Fruit fly (Drosophila melanogaster) whole organism, embryonic: ENCODE data around the gene CG34288.

ENCODE experiments used
- CG10543 ChIP-seq: fragments of 200-800 bp; sonication (Bioruptor generic); optimal IDR thresholded peaks from 3 replicates; lab custom pipeline; 2017; ENCODE audit warnings: missing biosample characterization, mild to moderate bottlenecking, missing genetic modification characterization, moderate library complexity
- CG12155 ChIP-seq: fragments of 200-800 bp; sonication (Bioruptor generic); optimal IDR thresholded peaks from 3 replicates; lab custom pipeline; 2016; ENCODE audit warnings: missing biosample characterization, missing genetic modification characterization
- CG14441 ChIP-seq: fragments of 200-800 bp; sonication (Bioruptor generic); IDR thresholded peaks from 2 replicates; pipeline ENCODE4 v1.3.6; 2022; ENCODE audit warnings: missing biosample characterization, missing genetic modification characterization
- CG14710 ChIP-seq: fragments of 200-800 bp; sonication (Bioruptor generic); optimal IDR thresholded peaks from 3 replicates; lab custom pipeline; 2019; ENCODE audit warnings: missing biosample characterization, mild to moderate bottlenecking, missing genetic modification characterization, moderate library complexity
- CG1603 ChIP-seq: fragments of 200-800 bp; sonication (Bioruptor generic); optimal IDR thresholded peaks from 2 replicates; lab custom pipeline; 2019; ENCODE audit warnings: missing biosample characterization, mild to moderate bottlenecking, missing genetic modification characterization, moderate library complexity
- CG17328 ChIP-seq: fragments of 200-800 bp; sonication (Bioruptor generic); IDR thresholded peaks from 2 replicates; pipeline ENCODE4 v1.3.6; 2022; ENCODE audit warnings: missing biosample characterization, missing genetic modification characterization
- CG3163 ChIP-seq: fragments of 200-800 bp; sonication (Bioruptor generic); optimal IDR thresholded peaks from 3 replicates; lab custom pipeline; 2016; ENCODE audit warnings: missing biosample characterization, missing genetic modification characterization
- CG34376 ChIP-seq: fragments of 200-800 bp; sonication (Bioruptor generic); optimal IDR thresholded peaks from 2 replicates; lab custom pipeline; 2018; ENCODE audit warnings: missing biosample characterization, mild to moderate bottlenecking, missing genetic modification characterization
- CG4854 ChIP-seq: fragments of 200-800 bp; sonication (Bioruptor generic); optimal IDR thresholded peaks from 2 replicates; lab custom pipeline; 2016; ENCODE audit warnings: missing biosample characterization, missing genetic modification characterization, inconsistent platforms
- CG6175 ChIP-seq: fragments of 200-800 bp; sonication (Bioruptor generic); IDR thresholded peaks from 3 replicates; pipeline ENCODE4 v1.3.6; 2022; ENCODE audit warnings: missing biosample characterization, missing genetic modification characterization
- CG7357 ChIP-seq: fragments of 200-800 bp; sonication (Bioruptor generic); IDR thresholded peaks from 3 replicates; pipeline ENCODE4 v1.3.6; 2022; ENCODE audit warnings: missing biosample characterization, missing genetic modification characterization
- CG8281 ChIP-seq: fragments of 200-800 bp; sonication (Bioruptor generic); optimal IDR thresholded peaks from 2 replicates; lab custom pipeline; 2018; ENCODE audit warnings: missing biosample characterization, mild to moderate bottlenecking, missing genetic modification characterization, moderate library complexity
- CG8478 ChIP-seq: fragments of >200 bp; optimal IDR thresholded peaks from 2 replicates; lab custom pipeline; 2018
- D19A ChIP-seq: fragments of 200-800 bp; optimal IDR thresholded peaks from 3 replicates; lab custom pipeline; 2019; ENCODE audit warnings: missing biosample characterization, mild to moderate bottlenecking, missing genetic modification characterization, moderate library complexity
- D19B ChIP-seq: fragments of 200-800 bp; sonication (Bioruptor generic); optimal IDR thresholded peaks from 2 replicates; lab custom pipeline; 2017; ENCODE audit warnings: missing biosample characterization, mild to moderate bottlenecking, missing genetic modification characterization
- Dip3 ChIP-seq: fragments of 200-800 bp; sonication (Bioruptor generic); optimal IDR thresholded peaks from 3 replicates; lab custom pipeline; 2016; ENCODE audit warnings: missing biosample characterization, missing genetic modification characterization
- Ets65A ChIP-seq: fragments of 200-800 bp; sonication (Bioruptor generic); peaks from one replicate; lab custom pipeline; 2016; ENCODE audit warnings: missing biosample characterization, missing genetic modification characterization
- HLHmδ ChIP-seq: fragments of 200-800 bp; sonication (Bioruptor generic); optimal IDR thresholded peaks from 2 replicates; lab custom pipeline; 2018; ENCODE audit warnings: missing biosample characterization, mild to moderate bottlenecking, missing genetic modification characterization, moderate library complexity
- Hr78 ChIP-seq, 2 experiments: fragments of 200-800 bp in 1 of 2; fragments of >200 bp in 1 of 2; sonication (Bioruptor generic) in 1 of 2; optimal IDR thresholded peaks; 2 replicates each; lab custom pipeline; 2017 to 2019; ENCODE audit warnings: missing biosample characterization in 2 of 2, missing genetic modification characterization in 2 of 2, mild to moderate bottlenecking in 1 of 2, moderate library complexity in 1 of 2
- Med ChIP-seq: fragments of 200-800 bp; sonication (Bioruptor generic); peaks from one replicate; lab custom pipeline; 2016; ENCODE audit warnings: missing biosample characterization, missing genetic modification characterization, mild to moderate bottlenecking, inconsistent platforms, moderate library complexity
- NC2α ChIP-seq: fragments of 200-800 bp; sonication (Bioruptor generic); optimal IDR thresholded peaks from 2 replicates; lab custom pipeline; 2016; ENCODE audit warnings: missing biosample characterization, missing genetic modification characterization
- Nf-YB ChIP-seq: fragments of 200-800 bp; sonication (Bioruptor generic); optimal IDR thresholded peaks from 3 replicates; lab custom pipeline; 2019; ENCODE audit warnings: missing biosample characterization, mild to moderate bottlenecking, missing genetic modification characterization, moderate library complexity
- Pdp1 ChIP-seq, 2 experiments: fragments of 200-800 bp; sonication (Bioruptor generic); optimal IDR thresholded peaks; 3 replicates each; lab custom pipeline; 2016; ENCODE audit warnings: missing biosample characterization in 2 of 2, missing genetic modification characterization in 2 of 2, mild to moderate bottlenecking in 1 of 2, moderate library complexity in 1 of 2
- Ptx1 ChIP-seq: fragments of 200-800 bp; sonication (Bioruptor generic); IDR thresholded peaks from 2 replicates; pipeline ENCODE4 v1.3.6; 2022; ENCODE audit warnings: missing biosample characterization, missing genetic modification characterization
- TFAM ChIP-seq: fragments of 200-800 bp; sonication (Bioruptor generic); optimal IDR thresholded peaks from 2 replicates; lab custom pipeline; 2017; ENCODE audit warnings: missing biosample characterization, missing genetic modification characterization, inconsistent platforms
- btn ChIP-seq: fragments of 200-800 bp; sonication (Bioruptor generic); optimal IDR thresholded peaks from 2 replicates; lab custom pipeline; 2016; ENCODE audit warnings: missing biosample characterization, missing genetic modification characterization
- cad ChIP-seq: fragments of >200 bp; optimal IDR thresholded peaks from 2 replicates; lab custom pipeline; 2017; ENCODE audit warnings: missing biosample characterization, missing genetic modification characterization
- caup ChIP-seq: fragments of 200-800 bp; sonication (Bioruptor generic); optimal IDR thresholded peaks from 3 replicates; lab custom pipeline; 2017; ENCODE audit warnings: missing biosample characterization, mild to moderate bottlenecking, missing genetic modification characterization, moderate library complexity; ENCODE audit not compliant: severe bottlenecking
- corto ChIP-seq: fragments of 200-800 bp; sonication (Bioruptor generic); optimal IDR thresholded peaks from 2 replicates; lab custom pipeline; 2016; ENCODE audit warnings: missing biosample characterization, mild to moderate bottlenecking, missing genetic modification characterization, moderate library complexity
- crol ChIP-seq: fragments of 200-800 bp; sonication (Bioruptor generic); IDR thresholded peaks from 2 replicates; pipeline ENCODE4 v1.3.6; 2022; ENCODE audit warnings: missing biosample characterization, missing genetic modification characterization
- crp ChIP-seq, 2 experiments: fragments of 200-800 bp; sonication (Bioruptor generic); optimal IDR thresholded peaks; 2 replicates in 1 of 2; 3 replicates in 1 of 2; lab custom pipeline; 2017; ENCODE audit warnings: missing biosample characterization in 2 of 2, missing genetic modification characterization in 2 of 2, mild to moderate bottlenecking in 1 of 2, moderate library complexity in 1 of 2
- gcm ChIP-seq: fragments of 200-800 bp; sonication (Bioruptor generic); optimal IDR thresholded peaks from 2 replicates; lab custom pipeline; 2019; ENCODE audit warnings: missing biosample characterization, mild to moderate bottlenecking, missing genetic modification characterization, moderate library complexity
- grn ChIP-seq: fragments of 200-800 bp; sonication (Bioruptor generic); optimal IDR thresholded peaks from 3 replicates; lab custom pipeline; 2017; ENCODE audit warnings: missing biosample characterization, missing genetic modification characterization
- gsb ChIP-seq: fragments of 200-800 bp; sonication (Bioruptor generic); IDR thresholded peaks from 2 replicates; pipeline ENCODE4 v1.3.6; 2022; ENCODE audit warnings: missing biosample characterization, missing genetic modification characterization
- her ChIP-seq: fragments of 200-800 bp; sonication (Bioruptor generic); optimal IDR thresholded peaks from 2 replicates; lab custom pipeline; 2016; ENCODE audit warnings: missing biosample characterization, missing genetic modification characterization
- kah ChIP-seq: fragments of 200-800 bp; sonication (Bioruptor generic); optimal IDR thresholded peaks from 2 replicates; lab custom pipeline; 2018; ENCODE audit warnings: missing biosample characterization, mild to moderate bottlenecking, missing genetic modification characterization
- ken ChIP-seq: fragments of 200-800 bp; sonication (Bioruptor generic); IDR thresholded peaks from 3 replicates; pipeline ENCODE4 v1.3.6; 2022; ENCODE audit warnings: missing biosample characterization, missing genetic modification characterization
- luna ChIP-seq: fragments of 200-800 bp; sonication (Bioruptor generic); optimal IDR thresholded peaks from 2 replicates; lab custom pipeline; 2016; ENCODE audit warnings: missing biosample characterization, missing genetic modification characterization
- odd ChIP-seq: fragments of 200-800 bp; sonication (Bioruptor generic); optimal IDR thresholded peaks from 2 replicates; lab custom pipeline; 2017; ENCODE audit warnings: missing biosample characterization, mild to moderate bottlenecking, missing genetic modification characterization
- onecut ChIP-seq: fragments of 200-800 bp; sonication (Bioruptor generic); IDR thresholded peaks from 2 replicates; pipeline ENCODE4 v1.3.6; 2022; ENCODE audit warnings: missing biosample characterization, missing genetic modification characterization
- phol ChIP-seq: fragments of 200-800 bp; sonication (Bioruptor generic); optimal IDR thresholded peaks from 3 replicates; lab custom pipeline; 2018; ENCODE audit warnings: missing biosample characterization, mild to moderate bottlenecking, missing genetic modification characterization, moderate library complexity
- row ChIP-seq: fragments of 200-800 bp; sonication (Bioruptor generic); IDR thresholded peaks from 3 replicates; pipeline ENCODE4 v1.3.6; 2022; ENCODE audit warnings: missing biosample characterization, missing genetic modification characterization
- run ChIP-seq: fragments of 200-800 bp; sonication (Bioruptor generic); optimal IDR thresholded peaks from 3 replicates; lab custom pipeline; 2018; ENCODE audit warnings: missing biosample characterization, mild to moderate bottlenecking, missing genetic modification characterization
- sd ChIP-seq: fragments of 200-800 bp; sonication (Bioruptor generic); optimal IDR thresholded peaks from 3 replicates; lab custom pipeline; 2018; ENCODE audit warnings: missing biosample characterization, mild to moderate bottlenecking, missing genetic modification characterization, moderate library complexity
- sens ChIP-seq: fragments of 200-800 bp; sonication (Bioruptor generic); peaks from one replicate; lab custom pipeline; 2016; ENCODE audit warnings: missing biosample characterization, missing genetic modification characterization
- sqz ChIP-seq: fragments of 200-800 bp; sonication (Bioruptor generic); optimal IDR thresholded peaks from 3 replicates; lab custom pipeline; 2018; ENCODE audit warnings: missing biosample characterization, mild to moderate bottlenecking, missing genetic modification characterization
- twi ChIP-seq: fragments of 200-800 bp; optimal IDR thresholded peaks from 2 replicates; lab custom pipeline; 2019; ENCODE audit warnings: missing biosample characterization, mild to moderate bottlenecking, missing genetic modification characterization, moderate library complexity

CG34288 gene

dm6 chr3R:22454397-22455334 is 7.6 kb upstream of the CG34288 start (continued):
- TF ChIP-seq Ets65A (GFP tag; lab: Kevin White, UChicago) (peak; percentile 9), CG4854 (GFP tag; lab: Kevin White, UChicago) (no peak), NC2α (GFP tag; lab: Kevin White, UChicago) (no peak), her (no peak), Ptx1 (GFP tag; lab: Robert Waterston, UW) (no peak), ken (GFP tag; lab: Robert Waterston, UW) (no peak), phol (no peak)

DNA sequence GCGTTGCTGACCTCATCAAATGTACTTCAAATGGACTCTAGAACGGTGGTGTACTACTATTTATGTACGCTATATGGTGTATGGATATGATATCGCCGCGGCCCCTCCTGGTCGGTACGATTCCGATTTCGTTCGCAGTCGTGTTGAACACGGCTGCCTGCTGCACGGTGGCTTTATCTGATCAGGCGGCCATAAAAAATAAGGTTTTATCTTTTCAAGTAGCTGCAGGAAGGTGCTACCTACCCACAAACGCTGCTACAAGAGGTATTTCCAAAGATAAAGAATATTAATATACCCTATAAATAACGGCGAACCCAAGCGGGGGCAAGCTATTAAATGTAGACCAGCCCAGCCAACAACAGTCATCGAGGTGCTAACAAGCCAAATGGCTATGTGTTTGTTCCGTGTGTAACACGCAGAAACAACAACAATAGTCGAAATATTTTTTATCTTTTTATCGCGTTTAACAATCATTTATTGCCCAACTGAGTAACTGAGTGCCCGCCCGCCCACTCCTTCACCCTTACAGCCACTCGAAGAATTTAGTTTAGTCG is 2.9 kb upstream of the CG34288 start:
- no peak for TF ChIP-seq CG7357
- TF ChIP-seq CG12155 (GFP tag; lab: Kevin White, UChicago), result no peak
- peak; percentile 98 for TF ChIP-seq CG34376 (GFP tag; lab: Kevin White, UChicago)
- 0 out of 3 replicates have a peak, but pooled peaks have one; percentile 25 for TF ChIP-seq CG6175 (GFP tag; lab: Robert Waterston, UW)
- peak; percentile 75 for TF ChIP-seq sd (tag; lab: Kevin White, UChicago)
- TF ChIP-seq cad (GFP tag; lab: Kevin White, UChicago), result peak; percentile 13
- peak; percentile 5 for TF ChIP-seq odd (GFP tag; lab: Kevin White, UChicago)
- TF ChIP-seq onecut, result no peak
- peak; percentile 60 for TF ChIP-seq D19A (tag; lab: Kevin White, UChicago)
- TF ChIP-seq gsb (GFP tag; lab: Robert Waterston, UW), result no peak
- TF ChIP-seq CG8281 (tag; lab: Kevin White, UChicago), result peak; percentile 84
- TF ChIP-seq caup (GFP tag; lab: Kevin White, UChicago), result peak; percentile 25
- TF ChIP-seq sens (GFP tag; lab: Kevin White, UChicago), result peak; percentile 56
- peak; percentile 62 for TF ChIP-seq Med (GFP tag; lab: Kevin White, UChicago)
- TF ChIP-seq corto (GFP tag; lab: Kevin White, UChicago), result no peak
- no peak for TF ChIP-seq sqz (GFP tag; lab: Kevin White, UChicago)
- no peak for TF ChIP-seq CG3163
- no peak for TF ChIP-seq gcm (GFP tag; lab: Kevin White, UChicago)
- peak; percentile 23 for TF ChIP-seq D19B (GFP tag; lab: Kevin White, UChicago)
- TF ChIP-seq CG17328 (GFP tag; lab: Robert Waterston, UW), result no peak
- no peak for TF ChIP-seq row (GFP tag; lab: Robert Waterston, UW)
- TF ChIP-seq CG8478, result peak; percentile 5
- TF ChIP-seq grn (GFP tag; lab: Kevin White, UChicago), result peak; percentile 90
- TF ChIP-seq Hr78 (GFP tag; optimal IDR thresholded peaks at IDR 0.05; lab: Kevin White, UChicago), result peak in 1 of 2 experiments; percentile 15
- TF ChIP-seq run (tag; lab: Kevin White, UChicago), result peak; percentile 21
- TF ChIP-seq CG14441 (GFP tag; lab: Robert Waterston, UW), result no peak
- TF ChIP-seq Nf-YB (GFP tag; lab: Kevin White, UChicago), result peak; percentile 23
- no peak for TF ChIP-seq crp (GFP tag; optimal IDR thresholded peaks at IDR 0.05; lab: Kevin White, UChicago)

DNA sequence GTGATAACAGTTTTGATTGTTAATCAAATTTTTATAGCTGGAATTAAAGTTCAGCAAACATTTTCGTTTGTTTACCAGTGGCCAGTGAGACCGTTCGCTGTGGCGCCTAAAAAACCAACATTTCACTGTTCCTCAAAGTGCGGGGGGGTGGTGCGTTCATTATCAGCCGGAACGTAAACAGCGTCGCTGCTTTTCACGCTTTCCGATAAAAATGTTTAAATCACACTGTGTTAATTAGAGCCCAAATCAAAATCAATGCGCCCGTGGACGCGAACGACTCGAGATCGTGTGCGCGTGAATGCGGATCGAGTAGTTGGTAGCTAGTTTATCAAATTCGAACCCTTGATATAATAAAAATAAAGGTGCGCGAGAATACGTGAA is 801 bp upstream of the CG34288 start, which contains the start of gene CG34376:
Gene CG34376 (plus strand): TSS at position 226 of the 381 bp plus-strand sequence.
- TF ChIP-seq luna (GFP tag; lab: Kevin White, UChicago), result no peak
- no peak for TF ChIP-seq twi (tag; lab: Kevin White, UChicago)
- no peak for TF ChIP-seq kah (GFP tag; lab: Kevin White, UChicago)
- TF ChIP-seq CG1603 (tag; lab: Kevin White, UChicago), result peak; percentile 72
- no peak for TF ChIP-seq btn (GFP tag; lab: Kevin White, UChicago)
- TF ChIP-seq Dip3 (GFP tag; lab: Kevin White, UChicago), result no peak
- peak; percentile 1 for TF ChIP-seq HLHmδ (GFP tag; lab: Kevin White, UChicago)
- peak; percentile 72 for TF ChIP-seq CG14710 (tag; lab: Kevin White, UChicago)
- peak in 1 of 2 experiments; percentile 57 for TF ChIP-seq Pdp1 (GFP tag; optimal IDR thresholded peaks at IDR 0.05; lab: Kevin White, UChicago)
- peak; percentile 77 for TF ChIP-seq CG10543
- TF ChIP-seq crol, result peak; percentile 100
- TF ChIP-seq CG34376 (GFP tag; lab: Kevin White, UChicago), result peak; percentile 99
- no peak for TF ChIP-seq TFAM (GFP tag; lab: Kevin White, UChicago)
